Worm (Caenorhabditis elegans): ENCODE results near the gene btb-10.

DNA sequence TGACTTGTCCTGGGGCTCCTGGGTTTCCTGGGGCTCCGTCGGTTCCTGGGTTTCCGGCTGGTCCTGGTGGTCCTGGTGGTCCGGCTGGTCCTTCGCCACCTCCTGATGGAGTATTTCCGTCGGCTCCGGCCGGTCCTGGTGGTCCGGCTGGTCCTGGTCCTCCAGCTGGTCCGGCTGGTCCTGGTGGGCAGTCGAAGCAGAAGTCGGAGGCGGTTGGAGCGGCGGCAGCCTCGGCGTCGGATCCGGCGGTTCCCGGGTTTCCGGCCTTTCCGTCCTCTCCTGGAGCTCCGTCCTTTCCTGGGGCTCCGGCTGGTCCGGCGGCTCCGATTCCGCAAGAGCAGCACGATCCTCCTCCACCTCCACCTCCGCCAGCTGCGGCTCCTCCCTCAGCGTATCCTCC, 44.7 kb upstream of the btb-10 start:
- TF ChIP-seq tbx-37 (GFP tag; conservative IDR thresholded peaks at IDR 0.05) (no peak), sea-1 (GFP tag; conservative IDR thresholded peaks at IDR 0.05) (no peak), ama-1 (optimal IDR thresholded peaks at IDR 0.05) (no peak), F13C5.2 (tag; optimal IDR thresholded peaks at IDR 0.05) (no peak), tra-4 (tag; optimal IDR thresholded peaks at IDR 0.05) (no peak), tbx-11 (GFP tag; IDR thresholded peaks at IDR 0.05) (no peak), hnd-1 (tag; optimal IDR thresholded peaks at IDR 0.05) (no peak), scrt-1 (GFP tag; IDR thresholded peaks at IDR 0.05) (no peak), ets-7 (tag; optimal IDR thresholded peaks at IDR 0.05) (no peak), ceh-13 (GFP tag; optimal IDR thresholded peaks at IDR 0.05) (no peak), pes-1 (GFP tag; IDR thresholded peaks at IDR 0.05) (no peak)

All from whole organism, early embryonic.